Fruit fly (Drosophila melanogaster): Measurements from ENCODE around the gene CG10317.

dm6 chr3R:16385586-16385985 is 15.3 kb upstream of the CG10317 start:
- TF ChIP-seq h (GFP tag; optimal IDR thresholded peaks at IDR 0.05) (no peak), Hr78 (GFP tag; optimal IDR thresholded peaks at IDR 0.05) (no peak), psq (GFP tag; optimal IDR thresholded peaks at IDR 0.05) (no peak), fru (GFP tag; optimal IDR thresholded peaks at IDR 0.05) (no peak), OdsH (GFP tag; optimal IDR thresholded peaks at IDR 0.05) (no peak), usp (GFP tag; optimal IDR thresholded peaks at IDR 0.05) (no peak), Dif (GFP tag; optimal IDR thresholded peaks at IDR 0.05; ENCODE audit: partially characterized antibody) (no peak), Dfd (GFP tag; optimal IDR thresholded peaks at IDR 0.05) (no peak), CG9705 (GFP tag; optimal IDR thresholded peaks at IDR 0.05) (no peak), pan (optimal IDR thresholded peaks at IDR 0.05) (no peak)

Measured in whole organism, wandering third instar larva.